Fruit fly (Drosophila melanogaster) whole organism, embryonic: ENCODE measurements around the gene CG17139.

Experiments used
- Asciz ChIP-seq: fragments of 200-800 bp; sonication (Bioruptor generic); optimal IDR thresholded peaks from 2 replicates; lab custom pipeline; 2017; ENCODE audit warnings: missing biosample characterization, mild to moderate bottlenecking, missing genetic modification characterization, missing genetic modification reagents
- CG3847 ChIP-seq: fragments of 200-800 bp; sonication (Bioruptor generic); IDR thresholded peaks from 2 replicates; pipeline ENCODE4 v1.3.6; 2022; ENCODE audit warnings: missing biosample characterization, missing genetic modification characterization
- CG6654 ChIP-seq: fragments of 200-800 bp; sonication (Bioruptor generic); optimal IDR thresholded peaks from 2 replicates; lab custom pipeline; 2017; ENCODE audit warnings: missing biosample characterization, mild to moderate bottlenecking, missing genetic modification characterization
- NC2β ChIP-seq: fragments of 200-800 bp; sonication (Bioruptor generic); optimal IDR thresholded peaks from 2 replicates; lab custom pipeline; 2016; ENCODE audit warnings: missing biosample characterization, missing genetic modification characterization
- dimm ChIP-seq: fragments of 200-800 bp; sonication (Bioruptor generic); IDR thresholded peaks from 2 replicates; pipeline ENCODE4 v1.3.6; 2022; ENCODE audit warnings: missing biosample characterization, missing genetic modification characterization
- lbe ChIP-seq: fragments of 200-800 bp; sonication (Bioruptor generic); optimal IDR thresholded peaks from 2 replicates; lab custom pipeline; 2016; ENCODE audit warnings: missing biosample characterization, mild to moderate bottlenecking, missing genetic modification characterization
- odd ChIP-seq: fragments of 200-800 bp; sonication (Bioruptor generic); optimal IDR thresholded peaks from 2 replicates; lab custom pipeline; 2017; ENCODE audit warnings: missing biosample characterization, mild to moderate bottlenecking, missing genetic modification characterization

dm6 chr2L:10820405-10820804, 25.1 kb downstream of the CG17139 start, which contains the start of gene CG17134:
- TF ChIP-seq Asciz (GFP tag; lab: Kevin White, UChicago), result no peak
- no peak for TF ChIP-seq odd (GFP tag; lab: Kevin White, UChicago)
- no peak for TF ChIP-seq dimm
- no peak for TF ChIP-seq NC2β (GFP tag; lab: Kevin White, UChicago)
- no peak for TF ChIP-seq lbe (GFP tag; lab: Kevin White, UChicago)
- TF ChIP-seq CG6654, result no peak
- no peak for TF ChIP-seq CG3847 (GFP tag; lab: Robert Waterston, UW)
